Worm (Caenorhabditis elegans) whole organism, mixed stage, embryonic: Measurements from ENCODE around the gene clec-35.

ENCODE experiments used
- M03D4.4 ChIP-seq: sonication (generic microtip); optimal IDR thresholded peaks from 2 replicates; lab custom pipeline; 2017; ENCODE audit warnings: mild to moderate bottlenecking, missing genetic modification characterization, missing compliant biosample characterization
- bed-3 ChIP-seq: fragments of 200-800 bp; sonication (Bioruptor generic); optimal IDR thresholded peaks from 3 replicates; lab custom pipeline; 2018; ENCODE audit warnings: mild to moderate bottlenecking, missing genetic modification characterization, moderate library complexity, missing compliant biosample characterization
- blmp-1 ChIP-seq: fragments of 150-350 bp; optimal IDR thresholded peaks from 2 replicates; lab custom pipeline; 2014; ENCODE audit warnings: missing biosample characterization, missing genetic modification characterization
- ceh-39 ChIP-seq: fragments of 150-350 bp; optimal IDR thresholded peaks from 2 replicates; lab custom pipeline; 2014; ENCODE audit warnings: missing biosample characterization, missing genetic modification characterization
- ceh-43 ChIP-seq: fragments of 200-800 bp; sonication (Bioruptor generic); optimal IDR thresholded peaks from 2 replicates; lab custom pipeline; 2018; ENCODE audit warnings: mild to moderate bottlenecking, missing genetic modification characterization, moderate library complexity, missing compliant biosample characterization
- ceh-83 ChIP-seq: fragments of 200-800 bp; sonication (Bioruptor generic); optimal IDR thresholded peaks from 2 replicates; lab custom pipeline; 2018; ENCODE audit warnings: mild to moderate bottlenecking, missing genetic modification characterization, missing compliant biosample characterization
- cnd-1 ChIP-seq: fragments of 200-800 bp; sonication (Bioruptor generic); optimal IDR thresholded peaks from 2 replicates; lab custom pipeline; 2018; ENCODE audit warnings: mild to moderate bottlenecking, missing genetic modification characterization, missing compliant biosample characterization
- elt-1 ChIP-seq: sonication (generic microtip); optimal IDR thresholded peaks from 2 replicates; lab custom pipeline; 2017; ENCODE audit warnings: missing genetic modification characterization, mild to moderate bottlenecking, missing compliant biosample characterization, antibody characterized with exemption, moderate library complexity, borderline replicate concordance; ENCODE audit not compliant: insufficient read depth
- flh-1 ChIP-seq: fragments of 200-800 bp; sonication (Bioruptor generic); optimal IDR thresholded peaks from 2 replicates; lab custom pipeline; 2018; ENCODE audit warnings: mild to moderate bottlenecking, missing genetic modification characterization, moderate library complexity, missing compliant biosample characterization
- ham-2 ChIP-seq: fragments of 200-800 bp; sonication (Bioruptor generic); optimal IDR thresholded peaks from 2 replicates; lab custom pipeline; 2018; ENCODE audit warnings: mild to moderate bottlenecking, missing genetic modification characterization, missing compliant biosample characterization
- hlh-1 ChIP-seq: fragments of 150-350 bp; optimal IDR thresholded peaks from 2 replicates; lab custom pipeline; 2014; ENCODE audit warnings: missing biosample characterization, missing genetic modification reagents, missing genetic modification characterization
- lin-13 ChIP-seq: fragments of 150-350 bp; optimal IDR thresholded peaks from 2 replicates; lab custom pipeline; 2014; ENCODE audit warnings: missing biosample characterization, missing genetic modification characterization
- lin-32 ChIP-seq: fragments of 200-800 bp; sonication (Bioruptor generic); optimal IDR thresholded peaks from 2 replicates; lab custom pipeline; 2018; ENCODE audit warnings: mild to moderate bottlenecking, missing genetic modification characterization, missing compliant biosample characterization
- lsy-2 ChIP-seq: fragments of 150-350 bp; optimal IDR thresholded peaks from 2 replicates; lab custom pipeline; 2014; ENCODE audit warnings: missing biosample characterization, missing genetic modification characterization
- mab-5 ChIP-seq: fragments of 150-350 bp; optimal IDR thresholded peaks from 2 replicates; lab custom pipeline; 2014; ENCODE audit warnings: missing biosample characterization, missing genetic modification characterization
- nhr-12 ChIP-seq: fragments of 150-350 bp; optimal IDR thresholded peaks from 2 replicates; lab custom pipeline; 2014; ENCODE audit warnings: missing biosample characterization, missing genetic modification characterization
- nhr-2 ChIP-seq: fragments of 150-350 bp; optimal IDR thresholded peaks from 2 replicates; lab custom pipeline; 2014; ENCODE audit warnings: missing biosample characterization, missing genetic modification characterization
- nhr-237 ChIP-seq: fragments of 150-350 bp; optimal IDR thresholded peaks from 2 replicates; lab custom pipeline; 2014; ENCODE audit warnings: missing biosample characterization, missing genetic modification characterization
- nhr-28 ChIP-seq: fragments of 150-350 bp; optimal IDR thresholded peaks from 2 replicates; lab custom pipeline; 2014; ENCODE audit warnings: missing biosample characterization, missing genetic modification characterization
- nhr-76 ChIP-seq: sonication (generic microtip); optimal IDR thresholded peaks from 2 replicates; lab custom pipeline; 2017; ENCODE audit warnings: missing biosample characterization, missing genetic modification characterization
- sem-2 ChIP-seq: fragments of 200-800 bp; sonication (Bioruptor generic); optimal IDR thresholded peaks from 2 replicates; lab custom pipeline; 2018; ENCODE audit warnings: mild to moderate bottlenecking, missing genetic modification characterization, missing compliant biosample characterization
- snpc-4 ChIP-seq: fragments of 150-350 bp; optimal IDR thresholded peaks from 2 replicates; lab custom pipeline; 2014; ENCODE audit warnings: missing biosample characterization, missing genetic modification characterization
- tbx-8 ChIP-seq: fragments of 200-800 bp; sonication (Bioruptor generic); optimal IDR thresholded peaks from 2 replicates; lab custom pipeline; 2018; ENCODE audit warnings: mild to moderate bottlenecking, missing genetic modification characterization, moderate library complexity, missing compliant biosample characterization
- unc-120 ChIP-seq: sonication (generic microtip); optimal IDR thresholded peaks from 2 replicates; lab custom pipeline; 2017; ENCODE audit warnings: missing genetic modification characterization, missing compliant biosample characterization; ENCODE audit not compliant: poor library complexity, severe bottlenecking
- unc-39 ChIP-seq: fragments of 150-350 bp; optimal IDR thresholded peaks from 2 replicates; lab custom pipeline; 2014; ENCODE audit warnings: missing biosample characterization, missing genetic modification characterization
- unc-62 ChIP-seq: fragments of 150-350 bp; optimal IDR thresholded peaks from 2 replicates; lab custom pipeline; 2014; ENCODE audit warnings: missing biosample characterization, missing genetic modification reagents, missing genetic modification characterization
- zip-8 ChIP-seq: fragments of 150-350 bp; optimal IDR thresholded peaks from 2 replicates; lab custom pipeline; 2014; ENCODE audit warnings: missing biosample characterization, missing genetic modification characterization
- ztf-11 ChIP-seq: fragments of 150-350 bp; optimal IDR thresholded peaks from 2 replicates; lab custom pipeline; 2014; ENCODE audit warnings: missing biosample characterization, missing genetic modification characterization

The clec-35 gene

DNA sequence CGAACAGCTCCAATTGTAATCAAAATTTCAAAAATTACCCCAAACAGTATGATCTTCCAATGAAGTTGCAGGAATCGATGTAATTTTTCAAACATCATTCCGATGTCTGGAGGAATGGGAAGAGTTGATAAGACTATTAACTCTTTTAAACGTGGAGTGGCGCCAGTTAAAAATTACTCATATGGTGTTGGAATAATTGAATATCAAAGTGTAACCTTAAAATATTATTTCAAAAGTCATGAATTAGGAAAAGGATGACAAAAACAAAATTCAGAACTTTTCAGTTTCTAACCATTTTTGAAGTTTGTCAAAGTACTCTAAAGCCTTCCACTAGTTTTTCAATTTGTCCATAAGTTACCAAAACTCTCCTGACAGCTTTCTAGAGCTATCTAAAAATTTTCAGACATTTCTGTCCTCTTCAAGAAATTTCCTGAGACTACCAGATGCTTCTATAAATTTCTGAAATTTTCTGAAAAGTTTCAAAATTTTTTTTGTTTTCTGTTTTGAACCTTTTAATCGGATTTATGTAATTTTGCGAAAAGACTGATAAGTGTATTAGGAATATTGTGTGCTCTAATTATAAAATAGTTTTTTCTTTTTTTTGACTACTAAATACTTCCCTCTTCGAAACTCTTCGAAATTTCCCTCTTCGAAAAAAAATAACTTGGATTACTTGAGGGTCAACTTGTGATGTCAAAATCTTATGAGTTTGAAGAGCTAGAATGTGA is at the start of gene clec-35, which contains the start of gene clec-27:
Gene clec-35 (minus strand): TSS at position 101 of the 728 bp plus-strand sequence.
Gene clec-27 (plus strand): TSS at position 678 of the 728 bp plus-strand sequence.
- no peak for TF ChIP-seq tbx-8 (GFP tag; lab: Kevin White, UChicago)
- no peak for TF ChIP-seq flh-1 (GFP tag; lab: Kevin White, UChicago)
- TF ChIP-seq unc-39 (tag; lab: Kevin White, UChicago): no peak
- TF ChIP-seq elt-1 (tag; lab: Kevin White, UChicago): no peak
- TF ChIP-seq M03D4.4: no peak
- TF ChIP-seq snpc-4: no peak

DNA sequence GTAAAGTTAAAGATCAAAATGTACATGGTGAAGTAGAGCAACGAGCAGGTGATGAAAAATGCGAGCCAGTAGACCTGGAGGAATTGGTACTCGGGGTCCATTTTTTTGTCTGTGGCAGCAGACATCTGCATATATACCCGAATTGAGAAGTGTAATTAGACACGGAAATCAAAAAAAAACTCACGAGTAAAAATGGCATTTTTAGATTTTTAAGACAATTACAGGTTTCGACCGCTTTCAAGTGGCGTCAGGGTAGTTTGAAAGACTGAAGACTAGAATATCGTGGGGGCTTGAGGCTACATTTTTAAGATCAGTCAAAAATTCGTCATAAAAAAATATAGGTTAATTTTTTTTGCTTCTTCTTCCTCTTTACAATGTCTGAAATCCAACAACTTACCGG is 48.9 kb upstream of the clec-35 start, which contains the start of gene srd-68:
Gene srd-68 (minus strand): TSS at position 101 of the 400 bp plus-strand sequence.
- TF ChIP-seq sem-2 (GFP tag; lab: Kevin White, UChicago) (no peak), unc-62 (GFP tag; lab: Kevin White, UChicago) (no peak), unc-120 (tag; lab: Kevin White, UChicago) (no peak), zip-8 (tag; lab: Kevin White, UChicago) (no peak), lsy-2 (tag; lab: Kevin White, UChicago) (no peak), ceh-43 (GFP tag; lab: Kevin White, UChicago) (no peak), flh-1 (GFP tag; lab: Kevin White, UChicago) (no peak), nhr-76 (tag; lab: Kevin White, UChicago) (no peak), cnd-1 (tag; lab: Kevin White, UChicago) (no peak), nhr-2 (tag; lab: Kevin White, UChicago) (no peak), lin-32 (GFP tag; lab: Kevin White, UChicago) (no peak), ztf-11 (tag; lab: Kevin White, UChicago) (no peak)

DNA sequence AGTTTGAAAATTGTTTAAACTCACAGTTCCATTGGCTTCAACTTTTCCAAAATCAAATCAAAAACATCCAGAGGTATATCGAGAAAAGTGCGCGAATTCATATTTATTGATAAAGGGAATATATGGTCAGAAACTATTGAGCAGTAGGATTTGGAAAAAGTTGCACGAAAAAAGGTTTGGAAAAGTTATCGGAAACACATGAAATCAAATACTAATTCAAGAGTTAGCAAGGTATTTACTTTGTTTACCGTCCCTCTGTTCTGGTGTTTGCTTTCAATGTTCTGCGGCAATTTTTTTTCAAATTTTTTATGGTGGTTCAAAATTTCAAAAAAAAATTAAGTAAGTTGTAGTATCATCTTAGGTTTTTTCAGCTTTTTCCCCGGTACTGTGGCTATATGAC is 45.5 kb upstream of the clec-35 start, which contains the start of gene fbxa-45:
Gene fbxa-45 (minus strand): TSS at position 101 of the 400 bp plus-strand sequence.
- TF ChIP-seq zip-8 (tag; lab: Kevin White, UChicago): no peak
- TF ChIP-seq hlh-1 (tag; lab: Kevin White, UChicago): no peak
- no peak for TF ChIP-seq flh-1 (GFP tag; lab: Kevin White, UChicago)
- no peak for TF ChIP-seq cnd-1 (tag; lab: Kevin White, UChicago)
- TF ChIP-seq tbx-8 (GFP tag; lab: Kevin White, UChicago): no peak
- TF ChIP-seq ceh-83: no peak
- TF ChIP-seq lsy-2 (tag; lab: Kevin White, UChicago): no peak
- TF ChIP-seq nhr-76 (tag; lab: Kevin White, UChicago): no peak
- TF ChIP-seq nhr-28 (tag; lab: Kevin White, UChicago): no peak
- TF ChIP-seq, all 35 proteins: peak for 0

DNA sequence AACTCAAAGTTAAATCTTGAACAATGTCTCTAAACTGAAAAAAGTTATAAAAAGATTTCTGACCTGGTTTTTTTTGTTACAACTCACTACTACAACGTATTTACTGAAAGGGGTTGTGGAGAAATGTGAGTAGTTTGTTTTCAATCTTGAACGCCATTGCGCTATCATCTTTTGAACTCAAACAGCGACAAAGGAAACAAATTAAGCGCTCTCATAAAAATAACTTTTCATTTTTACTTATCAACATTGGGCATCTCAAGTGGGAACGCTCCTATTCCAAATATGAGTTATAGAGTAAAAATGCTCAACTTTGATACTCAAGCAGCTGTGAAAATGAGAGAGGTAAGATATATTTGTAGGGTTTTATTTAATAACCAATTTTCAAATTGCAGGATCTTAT is 39.6 kb upstream of the clec-35 start, which contains the start of gene F09C6.15:
Gene F09C6.15 (plus strand): TSS at position 301 of the 400 bp plus-strand sequence.
- TF ChIP-seq mab-5 (tag; lab: Kevin White, UChicago) (no peak), nhr-12 (no peak), lsy-2 (tag; lab: Kevin White, UChicago) (no peak), sem-2 (GFP tag; lab: Kevin White, UChicago) (no peak), lin-13 (tag; lab: Kevin White, UChicago) (no peak), nhr-237 (tag; lab: Kevin White, UChicago) (no peak), blmp-1 (tag; lab: Kevin White, UChicago) (no peak), ceh-39 (tag; lab: Kevin White, UChicago) (no peak), zip-8 (tag; lab: Kevin White, UChicago) (no peak), unc-120 (tag; lab: Kevin White, UChicago) (no peak), lin-32 (GFP tag; lab: Kevin White, UChicago) (no peak), snpc-4 (no peak), ceh-43 (GFP tag; lab: Kevin White, UChicago) (no peak), flh-1 (GFP tag; lab: Kevin White, UChicago) (no peak), M03D4.4 (no peak), elt-1 (tag; lab: Kevin White, UChicago) (no peak), cnd-1 (tag; lab: Kevin White, UChicago) (no peak), bed-3 (no peak)

DNA sequence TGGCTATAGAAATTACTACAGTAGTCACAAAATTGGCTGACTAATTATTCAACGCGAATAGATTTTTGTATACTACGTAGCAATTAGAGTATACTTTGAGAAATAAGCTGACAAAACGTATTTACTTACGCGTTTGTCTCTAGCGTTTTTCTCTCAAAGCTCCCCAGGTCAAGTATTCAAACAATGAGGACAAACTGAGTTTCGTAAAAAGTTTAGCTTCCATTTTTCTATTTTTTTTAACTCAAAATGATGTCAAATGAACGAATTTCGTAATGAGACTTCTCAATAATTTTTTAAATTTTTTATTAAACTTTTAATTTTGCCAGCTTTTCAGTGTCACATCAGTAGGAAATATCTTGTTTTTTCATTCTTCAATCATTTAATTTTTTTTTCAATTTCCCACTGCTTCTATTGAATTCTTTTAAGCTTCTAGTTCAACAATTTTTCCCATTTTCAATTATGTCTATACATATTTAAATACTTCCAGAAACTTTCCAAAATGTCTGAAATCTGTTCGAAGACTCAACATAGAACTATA is 35.0 kb upstream of the clec-35 start, which contains the start of the genes ifas-2 and fbxa-44:
Gene ifas-2 (minus strand): TSS at position 101 of the 538 bp plus-strand sequence.
Gene fbxa-44 (plus strand): TSS at position 488 of the 538 bp plus-strand sequence.
- TF ChIP-seq snpc-4 (no peak), ham-2 (GFP tag; lab: Kevin White, UChicago) (no peak), ceh-83 (no peak), ztf-11 (tag; lab: Kevin White, UChicago) (no peak), bed-3 (no peak), nhr-2 (tag; lab: Kevin White, UChicago) (no peak), unc-39 (tag; lab: Kevin White, UChicago) (no peak)
- TF ChIP-seq, all 35 proteins: peak for 0
